Worm (Caenorhabditis elegans) whole organism, young adult: ENCODE results near the gene pinn-1.
A peak's percentile ranks its signal among the peaks of the same experiment; 100 is the strongest.

Source experiments
- D2030.7 ChIP-seq: fragments of 200-800 bp; sonication (Bioruptor generic); IDR thresholded peaks from 2 replicates; pipeline ENCODE4 v1.3.6; 2022; ENCODE audit warnings: missing genetic modification reagents, missing genetic modification characterization, missing compliant biosample characterization
- F23B12.7 ChIP-seq: sonication (generic microtip); optimal IDR thresholded peaks from 2 replicates; lab custom pipeline; 2017; ENCODE audit warnings: missing genetic modification characterization, mild to moderate bottlenecking, missing compliant biosample characterization, antibody characterized with exemption, moderate library complexity; ENCODE audit not compliant: insufficient read depth
- F33H1.4 ChIP-seq: fragments of 200-800 bp; sonication (Bioruptor generic); IDR thresholded peaks from 2 replicates; pipeline ENCODE4 v1.3.6; 2022; ENCODE audit warnings: missing genetic modification reagents, missing genetic modification characterization, missing compliant biosample characterization
- F49E8.2 ChIP-seq: sonication (generic microtip); optimal IDR thresholded peaks from 3 replicates; lab custom pipeline; 2017; ENCODE audit warnings: missing genetic modification characterization, mild to moderate bottlenecking, missing compliant biosample characterization, antibody characterized with exemption, moderate library complexity; ENCODE audit not compliant: insufficient read depth
- Y56A3A.18 ChIP-seq: fragments of 200-800 bp; sonication (Bioruptor generic); IDR thresholded peaks from 2 replicates; pipeline ENCODE4 v1.3.6; 2022; ENCODE audit warnings: missing genetic modification reagents, missing genetic modification characterization, missing compliant biosample characterization
- Y67H2A.10 ChIP-seq: fragments of 200-800 bp; sonication (Bioruptor generic); conservative IDR thresholded peaks from 2 replicates; pipeline ENCODE4 v1.3.6; 2022; ENCODE audit warnings: missing genetic modification reagents, missing genetic modification characterization, missing compliant biosample characterization
- Y95B8A.8 ChIP-seq: fragments of 200-800 bp; sonication (Bioruptor generic); IDR thresholded peaks from 2 replicates; pipeline ENCODE4 v1.3.6; 2022; ENCODE audit warnings: missing genetic modification reagents, missing genetic modification characterization, missing compliant biosample characterization
- aptf-2 ChIP-seq: fragments of 200-800 bp; sonication (Bioruptor generic); conservative IDR thresholded peaks from 2 replicates; pipeline ENCODE4 v1.3.6; 2022; ENCODE audit warnings: missing genetic modification reagents, missing genetic modification characterization, missing compliant biosample characterization
- bed-1 ChIP-seq: fragments of 200-800 bp; sonication (Bioruptor generic); IDR thresholded peaks from 2 replicates; pipeline ENCODE4 v1.3.6; 2022; ENCODE audit warnings: missing genetic modification reagents, missing genetic modification characterization, missing compliant biosample characterization
- cebp-1 ChIP-seq, 2 experiments: fragments of 200-800 bp in 1 of 2; sonication (Bioruptor generic) in 1 of 2; sonication (generic microtip) in 1 of 2; IDR thresholded peaks in 1 of 2; optimal IDR thresholded peaks in 1 of 2; 2 replicates each; pipeline versions ENCODE4 v1.3.6 to Lab custom; 2017 to 2022; ENCODE audit warnings: missing compliant biosample characterization in 2 of 2, missing genetic modification characterization in 2 of 2, mild to moderate bottlenecking in 1 of 2, missing genetic modification reagents in 1 of 2, moderate library complexity in 1 of 2
- ceh-58 ChIP-seq: fragments of 200-800 bp; sonication (Bioruptor generic); IDR thresholded peaks from 2 replicates; pipeline ENCODE4 v1.3.6; 2022; ENCODE audit warnings: missing genetic modification characterization, missing compliant biosample characterization
- ceh-91 ChIP-seq: fragments of 200-800 bp; sonication (Bioruptor generic); IDR thresholded peaks from 2 replicates; pipeline ENCODE4 v1.3.6; 2022; ENCODE audit warnings: missing genetic modification reagents, missing genetic modification characterization, missing compliant biosample characterization
- dpff-1 ChIP-seq: sonication (generic microtip); optimal IDR thresholded peaks from 2 replicates; lab custom pipeline; 2017; ENCODE audit warnings: mild to moderate bottlenecking, missing genetic modification characterization, missing compliant biosample characterization
- efl-1 ChIP-seq: fragments of 150-350 bp; optimal IDR thresholded peaks from 2 replicates; lab custom pipeline; 2014; ENCODE audit warnings: missing biosample characterization, missing genetic modification reagents, missing genetic modification characterization
- egrh-3 ChIP-seq: fragments of 200-800 bp; sonication (Bioruptor generic); IDR thresholded peaks from 2 replicates; pipeline ENCODE4 v1.3.6; 2022; ENCODE audit warnings: missing genetic modification reagents, missing genetic modification characterization, missing compliant biosample characterization
- ekl-4 ChIP-seq: fragments of 200-800 bp; sonication (Bioruptor generic); IDR thresholded peaks from 2 replicates; pipeline ENCODE4 v1.3.6; 2022; ENCODE audit warnings: missing genetic modification reagents, missing genetic modification characterization, missing compliant biosample characterization
- fkh-3 ChIP-seq: sonication (generic microtip); optimal IDR thresholded peaks from 2 replicates; lab custom pipeline; 2016; ENCODE audit warnings: mild to moderate bottlenecking, missing genetic modification characterization, missing compliant biosample characterization
- him-1 ChIP-seq: sonication (generic microtip); optimal IDR thresholded peaks from 2 replicates; lab custom pipeline; 2016; ENCODE audit warnings: missing genotype, missing genetic modification reagents, missing genetic modification characterization, missing compliant biosample characterization
- hlh-26 ChIP-seq: fragments of 200-800 bp; sonication (Bioruptor generic); conservative IDR thresholded peaks from 2 replicates; pipeline ENCODE4 v1.3.6; 2022; ENCODE audit warnings: missing genetic modification reagents, missing genetic modification characterization, missing compliant biosample characterization
- hmg-1.2 ChIP-seq: fragments of 200-800 bp; sonication (Bioruptor generic); IDR thresholded peaks from 2 replicates; pipeline ENCODE4 v1.3.6; 2022; ENCODE audit warnings: missing genetic modification reagents, missing genetic modification characterization, missing compliant biosample characterization
- hrde-1 ChIP-seq: sonication (generic microtip); optimal IDR thresholded peaks from 2 replicates; lab custom pipeline; 2016; ENCODE audit warnings: missing genetic modification characterization, mild to moderate bottlenecking, missing compliant biosample characterization, moderate library complexity, missing genotype, missing genetic modification reagents, borderline replicate concordance
- lir-1 ChIP-seq: fragments of 200-800 bp; sonication (Bioruptor generic); conservative IDR thresholded peaks from 2 replicates; pipeline ENCODE4 v1.3.6; 2022; ENCODE audit warnings: missing genetic modification reagents, missing genetic modification characterization, missing compliant biosample characterization
- lsl-1 ChIP-seq: fragments of 200-800 bp; sonication (Bioruptor generic); optimal IDR thresholded peaks from 2 replicates; lab custom pipeline; 2018; ENCODE audit warnings: mild to moderate bottlenecking, missing genetic modification characterization, moderate library complexity, missing compliant biosample characterization
- madf-10 ChIP-seq: sonication (generic microtip); optimal IDR thresholded peaks from 2 replicates; lab custom pipeline; 2016; ENCODE audit warnings: mild to moderate bottlenecking, missing genetic modification characterization, missing compliant biosample characterization
- madf-8 ChIP-seq: fragments of 200-800 bp; sonication (Bioruptor generic); conservative IDR thresholded peaks from 2 replicates; pipeline ENCODE4 v1.3.6; 2022; ENCODE audit warnings: missing genetic modification reagents, missing genetic modification characterization, missing compliant biosample characterization
- mes-4 ChIP-seq: sonication (generic microtip); optimal IDR thresholded peaks from 2 replicates; lab custom pipeline; 2016; ENCODE audit warnings: missing genotype, missing genetic modification characterization, missing compliant biosample characterization
- mxl-1 ChIP-seq: sonication (generic microtip); optimal IDR thresholded peaks from 2 replicates; lab custom pipeline; 2016; ENCODE audit warnings: missing genetic modification characterization, missing compliant biosample characterization
- nfya-1 ChIP-seq: sonication (generic microtip); optimal IDR thresholded peaks from 2 replicates; lab custom pipeline; 2017; ENCODE audit warnings: antibody characterized with exemption, missing compliant biosample characterization, missing genetic modification characterization, borderline replicate concordance; ENCODE audit not compliant: insufficient read depth
- nfyb-1 ChIP-seq: fragments of 200-800 bp; sonication (Bioruptor generic); IDR thresholded peaks from 2 replicates; pipeline ENCODE4 v1.3.6; 2022; ENCODE audit warnings: missing genetic modification reagents, missing genetic modification characterization, missing compliant biosample characterization
- nhr-120 ChIP-seq: fragments of 200-800 bp; sonication (Bioruptor generic); IDR thresholded peaks from 2 replicates; pipeline ENCODE4 v1.3.6; 2022; ENCODE audit warnings: missing genetic modification characterization, missing compliant biosample characterization
- nhr-179 ChIP-seq: sonication (generic microtip); optimal IDR thresholded peaks from 2 replicates; lab custom pipeline; 2016; ENCODE audit warnings: mild to moderate bottlenecking, missing genetic modification characterization, missing compliant biosample characterization
- nhr-80 ChIP-seq: sonication (generic microtip); optimal IDR thresholded peaks from 2 replicates; lab custom pipeline; 2016; ENCODE audit warnings: missing genetic modification characterization, missing compliant biosample characterization
- pbrm-1 ChIP-seq: fragments of 200-800 bp; sonication (Bioruptor generic); IDR thresholded peaks from 2 replicates; pipeline ENCODE4 v1.3.6; 2022; ENCODE audit warnings: missing genetic modification reagents, missing genetic modification characterization, missing compliant biosample characterization
- pha-4 ChIP-seq: fragments of 150-350 bp; sonication (generic microtip); optimal IDR thresholded peaks from 2 replicates; lab custom pipeline; 2014; ENCODE audit warnings: missing biosample characterization, missing genetic modification reagents, missing genetic modification characterization
- snpc-4 ChIP-seq, 5 experiments: fragments of 150-350 bp in 1 of 5; sonication (generic microtip) in 4 of 5; optimal IDR thresholded peaks; 2 replicates each; lab custom pipeline; 2014 to 2018; ENCODE audit warnings: missing genetic modification characterization in 5 of 5, missing biosample characterization in 3 of 5, antibody characterized with exemption in 2 of 5, mild to moderate bottlenecking in 2 of 5, missing compliant biosample characterization in 2 of 5, missing genotype in 2 of 5, moderate library complexity in 2 of 5, missing genetic modification reagents in 1 of 5
- tbp1 ChIP-seq: fragments of 200-800 bp; sonication (Bioruptor generic); optimal IDR thresholded peaks from 2 replicates; lab custom pipeline; 2018; ENCODE audit warnings: mild to moderate bottlenecking, missing genetic modification characterization, missing compliant biosample characterization
- tbx-9 ChIP-seq: sonication (generic microtip); optimal IDR thresholded peaks from 2 replicates; lab custom pipeline; 2016; ENCODE audit warnings: borderline replicate concordance, missing genetic modification characterization, inconsistent platforms, missing compliant biosample characterization
- tlf-1 ChIP-seq: fragments of 200-800 bp; sonication (Bioruptor generic); optimal IDR thresholded peaks from 2 replicates; lab custom pipeline; 2018; ENCODE audit warnings: mild to moderate bottlenecking, missing genetic modification characterization, missing compliant biosample characterization
- unc-62 ChIP-seq: fragments of 150-350 bp; optimal IDR thresholded peaks from 2 replicates; lab custom pipeline; 2014; ENCODE audit warnings: missing biosample characterization, missing genetic modification reagents, missing genetic modification characterization
- zfh-2 ChIP-seq: fragments of 200-800 bp; sonication (Bioruptor generic); conservative IDR thresholded peaks from 2 replicates; pipeline ENCODE4 v1.3.6; 2022; ENCODE audit warnings: missing genetic modification reagents, missing genetic modification characterization, missing compliant biosample characterization
- ztf-28 ChIP-seq: fragments of 200-800 bp; sonication (Bioruptor generic); IDR thresholded peaks from 2 replicates; pipeline ENCODE4 v1.3.6; 2022; ENCODE audit warnings: missing genetic modification reagents, missing genetic modification characterization, missing compliant biosample characterization

pinn-1 gene

ce11 chrII:2852493-2852892, 36.3 kb downstream of the pinn-1 start, which contains the start of gene ptc-3:
ptc-3 (minus strand) TSS chrII:2852593.
- TF ChIP-seq F33H1.4 (GFP tag; lab: Robert Waterston, UW) (no peak), fkh-3 (tag; lab: Kevin White, UChicago) (no peak), efl-1 (GFP tag; lab: Kevin White, UChicago) (no peak), hrde-1 (tag; lab: Kevin White, UChicago) (no peak), nhr-179 (tag; lab: Kevin White, UChicago) (no peak), F49E8.2 (tag; lab: Kevin White, UChicago) (no peak), nfyb-1 (GFP tag; lab: Robert Waterston, UW) (no peak), D2030.7 (no peak), ekl-4 (GFP tag; lab: Robert Waterston, UW) (no peak), lsl-1 (GFP tag; lab: Kevin White, UChicago) (no peak), nhr-120 (GFP tag; lab: Robert Waterston, UW) (no peak), tbp1 (no peak), hlh-26 (GFP tag; lab: Robert Waterston, UW) (no peak), egrh-3 (GFP tag; lab: Robert Waterston, UW) (no peak), nhr-80 (tag; lab: Kevin White, UChicago) (no peak), F23B12.7 (tag; lab: Kevin White, UChicago) (no peak), nfya-1 (no peak), ceh-91 (GFP tag; lab: Robert Waterston, UW) (no peak), ceh-58 (GFP tag; lab: Robert Waterston, UW) (no peak)
- TF ChIP-seq, all 124 proteins: peak for 0

DNA sequence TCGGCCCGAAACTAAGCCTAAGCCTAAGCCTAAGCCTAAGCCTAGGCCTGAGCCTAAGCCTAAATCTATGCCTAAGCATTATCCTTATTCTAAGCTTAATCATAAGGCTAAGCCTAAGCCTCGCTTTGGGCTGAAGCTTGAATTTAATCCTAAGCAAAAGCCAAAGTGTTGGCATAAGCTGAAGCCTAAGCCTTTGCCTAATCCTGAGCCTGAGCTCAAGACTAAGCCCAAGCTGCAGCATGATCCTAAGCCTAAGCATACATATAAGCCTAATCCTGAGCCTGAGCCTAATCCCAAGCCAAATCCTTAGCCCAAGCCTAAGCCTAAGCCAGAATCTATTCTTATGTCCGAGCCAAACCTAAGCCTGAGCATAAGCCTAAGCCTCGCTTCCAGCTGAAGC, 42.3 kb downstream of the pinn-1 start:
- no peak for TF ChIP-seq lsl-1 (GFP tag; lab: Kevin White, UChicago)
- no peak for TF ChIP-seq madf-8 (GFP tag; lab: Robert Waterston, UW)
- TF ChIP-seq Y67H2A.10 (GFP tag; lab: Robert Waterston, UW), result no peak
- TF ChIP-seq tlf-1 (GFP tag; lab: Kevin White, UChicago), result no peak
- TF ChIP-seq madf-10 (tag; lab: Kevin White, UChicago), result no peak
- TF ChIP-seq aptf-2 (GFP tag; lab: Robert Waterston, UW), result no peak
- TF ChIP-seq cebp-1 (GFP tag; IDR thresholded peaks at IDR 0.05; lab: Robert Waterston, UW), result no peak
- no peak for TF ChIP-seq cebp-1 (tag; optimal IDR thresholded peaks at IDR 0.05; lab: Kevin White, UChicago)

DNA sequence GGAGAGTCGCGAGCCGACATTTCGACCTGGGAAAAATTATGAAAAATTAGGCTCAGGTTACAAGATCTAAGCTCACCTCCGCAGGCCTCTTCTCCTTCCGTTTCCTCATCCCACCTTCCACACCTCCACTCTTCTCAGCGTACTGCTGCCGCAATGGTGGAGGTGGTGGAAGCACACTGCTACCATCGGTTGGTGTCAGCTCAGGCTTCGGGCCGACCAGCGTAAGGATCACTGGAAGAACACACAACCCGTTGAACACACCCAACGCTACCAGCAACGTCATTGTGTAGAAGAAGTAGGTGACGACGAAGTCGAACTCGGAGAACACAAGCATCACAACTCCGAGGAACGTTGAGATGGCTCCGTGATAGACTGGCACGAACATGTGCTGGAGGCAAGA, 43.1 kb downstream of the pinn-1 start:
- TF ChIP-seq pbrm-1 (GFP tag; lab: Robert Waterston, UW) (0 out of 2 replicates have a peak, but pooled peaks have one; percentile 18), bed-1 (GFP tag; lab: Robert Waterston, UW) (0 out of 2 replicates have a peak, but pooled peaks have one; percentile 34), him-1 (tag; lab: Kevin White, UChicago) (no peak), zfh-2 (GFP tag; lab: Robert Waterston, UW) (peak; percentile 59), pha-4 (tag; lab: Kevin White, UChicago) (no peak)

- TF ChIP-seq tbx-9 (tag; lab: Kevin White, UChicago) (no peak), Y56A3A.18 (GFP tag; lab: Robert Waterston, UW) (no peak), mxl-1 (tag; lab: Kevin White, UChicago) (no peak), unc-62 (GFP tag; lab: Kevin White, UChicago) (no peak), snpc-4 (GFP tag; optimal IDR thresholded peaks at IDR 0.05; lab: Kevin White, UChicago) (no peak), snpc-4 (tag; optimal IDR thresholded peaks at IDR 0.05; lab: Kevin White, UChicago) (no peak), dpff-1 (tag; lab: Kevin White, UChicago) (no peak), ztf-28 (GFP tag; lab: Robert Waterston, UW) (no peak), hmg-1.2 (GFP tag; lab: Robert Waterston, UW) (no peak), lir-1 (GFP tag; lab: Robert Waterston, UW) (no peak), Y95B8A.8 (GFP tag; lab: Robert Waterston, UW) (no peak), mes-4 (tag; lab: Kevin White, UChicago) (no peak)
- TF ChIP-seq, all 124 proteins: peak for 0
Observed at ce11 chrII:2843088-2843487, 45.7 kb downstream of the pinn-1 start, which contains the start of gene Y110A2AL.7. Y110A2AL.7 (minus strand) TSS chrII:2843188.
